Worm (Caenorhabditis elegans) whole organism, L4/young adult: ENCODE results near the gene srx-58.
"Not testable (repeated sequence)": the region's sequence is repeated elsewhere in the genome, so short reads cannot be mapped to it uniquely, and the experiment has no call there.

ENCODE experiments used
- W03F9.2 ChIP-seq: fragments of 150-350 bp; optimal IDR thresholded peaks from 2 replicates; lab custom pipeline; 2014; ENCODE audit warnings: missing biosample characterization, missing genetic modification characterization
- dao-5 ChIP-seq: sonication (generic microtip); optimal IDR thresholded peaks from 2 replicates; lab custom pipeline; 2016; ENCODE audit warnings: missing genotype, missing genetic modification characterization, moderate library complexity, missing compliant biosample characterization
- him-1 ChIP-seq: sonication (generic microtip); optimal IDR thresholded peaks from 2 replicates; lab custom pipeline; 2016; ENCODE audit warnings: missing genotype, missing genetic modification reagents, missing genetic modification characterization, missing compliant biosample characterization

The srx-58 gene

ce11 chrV:15352376-15352775, at the start of gene srx-58:
srx-58 (plus strand) TSS chrV:15352676.
- no peak for TF ChIP-seq him-1 (tag; lab: Kevin White, UChicago)
- no peak for TF ChIP-seq W03F9.2 (tag; lab: Kevin White, UChicago)
- TF ChIP-seq dao-5 (tag; lab: Kevin White, UChicago), result no peak

ce11 chrV:15303625-15304024, 48.9 kb upstream of the srx-58 start, which contains the start of gene srx-48:
srx-48 (minus strand) TSS chrV:15303725.
- TF ChIP-seq W03F9.2 (tag; lab: Kevin White, UChicago) (no peak), him-1 (tag; lab: Kevin White, UChicago) (no peak)

ce11 chrV:15305502-15305901, 47.0 kb upstream of the srx-58 start, which contains the start of gene T26H8.5:
T26H8.5 (minus strand) TSS chrV:15305602.
- TF ChIP-seq him-1 (tag; lab: Kevin White, UChicago) (no peak), W03F9.2 (tag; lab: Kevin White, UChicago) (no peak), dao-5 (tag; lab: Kevin White, UChicago) (no peak)

- TF ChIP-seq dao-5 (tag; lab: Kevin White, UChicago) (no peak), W03F9.2 (tag; lab: Kevin White, UChicago) (no peak), him-1 (tag; lab: Kevin White, UChicago) (no peak)
Observed at ce11 chrV:15306745-15307144, 45.7 kb upstream of the srx-58 start, which contains the start of gene T26H8.4. T26H8.4 (minus strand) TSS chrV:15306845.

ce11 chrV:15309011-15309410, 43.5 kb upstream of the srx-58 start, which contains the start of gene srz-10:
srz-10 (minus strand) TSS chrV:15309098.
- TF ChIP-seq W03F9.2 (tag; lab: Kevin White, UChicago), result no peak
- no peak for TF ChIP-seq him-1 (tag; lab: Kevin White, UChicago)
- TF ChIP-seq dao-5 (tag; lab: Kevin White, UChicago), result no peak

- TF ChIP-seq dao-5 (tag; lab: Kevin White, UChicago) (no peak), W03F9.2 (tag; lab: Kevin White, UChicago) (no peak), him-1 (tag; lab: Kevin White, UChicago) (no peak)
Observed at ce11 chrV:15310780-15311179, 41.7 kb upstream of the srx-58 start, which contains the start of gene irld-62. irld-62 (plus strand) TSS chrV:15311080.

ce11 chrV:15313529-15313928, 38.9 kb upstream of the srx-58 start:
- TF ChIP-seq him-1 (tag; lab: Kevin White, UChicago) (no peak), W03F9.2 (tag; lab: Kevin White, UChicago) (no peak), dao-5 (tag; lab: Kevin White, UChicago) (no peak)

ce11 chrV:15315827-15316527, 36.5 kb upstream of the srx-58 start, which contains the start of the genes srt-22 and nhr-246:
srt-22 (minus strand) TSS chrV:15315927.
nhr-246 (plus strand) TSS chrV:15316477.
- TF ChIP-seq W03F9.2 (tag; lab: Kevin White, UChicago), result no peak
- no peak for TF ChIP-seq him-1 (tag; lab: Kevin White, UChicago)
- no peak for TF ChIP-seq dao-5 (tag; lab: Kevin White, UChicago)

ce11 chrV:15318638-15319037, 33.8 kb upstream of the srx-58 start, which contains the start of gene nhr-291:
nhr-291 (plus strand) TSS chrV:15318961.
- TF ChIP-seq W03F9.2 (tag; lab: Kevin White, UChicago) (no peak), dao-5 (tag; lab: Kevin White, UChicago) (no peak), him-1 (tag; lab: Kevin White, UChicago) (no peak)

ce11 chrV:15322653-15323052, 29.8 kb upstream of the srx-58 start, which contains the start of gene nhr-247:
nhr-247 (plus strand) TSS chrV:15322982.
- TF ChIP-seq him-1, dao-5, W03F9.2 (tag; lab: Kevin White, UChicago): not testable (repeated sequence)

- no peak for TF ChIP-seq him-1 (tag; lab: Kevin White, UChicago)
- TF ChIP-seq dao-5 (tag; lab: Kevin White, UChicago), result no peak
- TF ChIP-seq W03F9.2 (tag; lab: Kevin White, UChicago), result no peak
Observed at ce11 chrV:15323417-15323816, 29.1 kb upstream of the srx-58 start.

ce11 chrV:15327745-15328447, 24.6 kb upstream of the srx-58 start, which contains the start of gene ZK1037.6:
ZK1037.6 (minus strand) TSS chrV:15327795.
- TF ChIP-seq dao-5 (tag; lab: Kevin White, UChicago) (no peak), him-1 (tag; lab: Kevin White, UChicago) (no peak), W03F9.2 (tag; lab: Kevin White, UChicago) (no peak)

- TF ChIP-seq dao-5 (tag; lab: Kevin White, UChicago) (no peak), W03F9.2 (tag; lab: Kevin White, UChicago) (no peak), him-1 (tag; lab: Kevin White, UChicago) (no peak)
Observed at ce11 chrV:15330314-15330713, 22.2 kb upstream of the srx-58 start, which contains the start of gene srh-295. srh-295 (plus strand) TSS chrV:15330614.
